Worm (Caenorhabditis elegans) whole organism, L1 larva: ENCODE data around the gene T04C12.1.

ENCODE experiments used
- ces-1 ChIP-seq: fragments of 150-350 bp; optimal IDR thresholded peaks from 2 replicates; lab custom pipeline; 2014; ENCODE audit warnings: missing biosample characterization, missing genetic modification reagents, missing genetic modification characterization
- elt-2 ChIP-seq: sonication (generic microtip); optimal IDR thresholded peaks from 2 replicates; lab custom pipeline; 2016; ENCODE audit warnings: missing genetic modification characterization, mild to moderate bottlenecking, inconsistent platforms, missing compliant biosample characterization, missing genetic modification reagents
- fkh-10 ChIP-seq: sonication (generic microtip); optimal IDR thresholded peaks from 2 replicates; lab custom pipeline; 2017; ENCODE audit warnings: missing biosample characterization, missing genetic modification reagents, missing genetic modification characterization
- jun-1 ChIP-seq: fragments of 150-350 bp; optimal IDR thresholded peaks from 2 replicates; lab custom pipeline; 2014; ENCODE audit warnings: missing biosample characterization, missing genetic modification reagents, missing genetic modification characterization
- snu-23 ChIP-seq: sonication (generic microtip); optimal IDR thresholded peaks from 2 replicates; lab custom pipeline; 2016; ENCODE audit warnings: missing genetic modification characterization, missing compliant biosample characterization

- TF ChIP-seq ces-1 (GFP tag; lab: Kevin White, UChicago) (no peak), elt-2 (no peak), fkh-10 (no peak), snu-23 (GFP tag; lab: Kevin White, UChicago) (no peak), jun-1 (tag; lab: Kevin White, UChicago) (no peak)
These were observed 16.5 kb downstream of the T04C12.1 start, which contains the start of gene C45B11.2 for ce11 chrV:11042538-11042937.
